Worm (Caenorhabditis elegans): ENCODE data around the gene F16B12.1.

DNA sequence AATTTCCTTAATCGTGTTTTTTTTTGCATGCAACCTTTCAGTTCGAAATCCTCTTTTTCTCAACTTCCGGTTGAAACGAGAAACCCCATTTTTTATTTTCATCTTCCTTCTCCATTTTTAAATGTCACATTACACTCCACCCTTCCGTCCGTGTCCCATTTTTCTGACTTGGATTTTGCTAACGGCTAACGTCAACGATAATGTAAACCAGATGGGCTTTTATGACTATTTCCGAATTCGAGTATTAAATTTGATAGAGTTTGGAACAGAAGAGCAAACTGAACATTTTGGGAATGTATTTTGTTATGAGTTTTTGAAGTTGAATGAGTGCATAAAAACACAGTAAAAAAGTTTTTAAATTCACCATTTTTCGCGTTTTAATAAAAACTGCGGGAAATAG, 29.6 kb upstream of the F16B12.1 start:
- TF ChIP-seq dmd-6 (GFP tag; IDR thresholded peaks at IDR 0.05): no peak
- no peak for TF ChIP-seq snpc-4 (tag; optimal IDR thresholded peaks at IDR 0.05)
- TF ChIP-seq ama-1 (optimal IDR thresholded peaks at IDR 0.05): no peak
- no peak for TF ChIP-seq unc-39 (tag; optimal IDR thresholded peaks at IDR 0.05)
- TF ChIP-seq lsy-2 (tag; optimal IDR thresholded peaks at IDR 0.05): no peak
- no peak for TF ChIP-seq mdt-29 (GFP tag; IDR thresholded peaks at IDR 0.05)
- no peak for TF ChIP-seq dpl-1 (GFP tag; optimal IDR thresholded peaks at IDR 0.05)
- no peak for TF ChIP-seq ces-1 (GFP tag; optimal IDR thresholded peaks at IDR 0.05)
- TF ChIP-seq dmd-9 (GFP tag; IDR thresholded peaks at IDR 0.05): no peak

Measured in whole organism, L4 larva.